Worm (Caenorhabditis elegans) whole organism, mixed stage, embryonic: ENCODE results near the gene rop-1.

ENCODE experiments used
- M03D4.4 ChIP-seq: sonication (generic microtip); optimal IDR thresholded peaks from 2 replicates; lab custom pipeline; 2017; ENCODE audit warnings: mild to moderate bottlenecking, missing genetic modification characterization, missing compliant biosample characterization
- bed-3 ChIP-seq: fragments of 200-800 bp; sonication (Bioruptor generic); optimal IDR thresholded peaks from 3 replicates; lab custom pipeline; 2018; ENCODE audit warnings: mild to moderate bottlenecking, missing genetic modification characterization, moderate library complexity, missing compliant biosample characterization
- blmp-1 ChIP-seq: fragments of 150-350 bp; optimal IDR thresholded peaks from 2 replicates; lab custom pipeline; 2014; ENCODE audit warnings: missing biosample characterization, missing genetic modification characterization
- ceh-39 ChIP-seq: fragments of 150-350 bp; optimal IDR thresholded peaks from 2 replicates; lab custom pipeline; 2014; ENCODE audit warnings: missing biosample characterization, missing genetic modification characterization
- ceh-43 ChIP-seq: fragments of 200-800 bp; sonication (Bioruptor generic); optimal IDR thresholded peaks from 2 replicates; lab custom pipeline; 2018; ENCODE audit warnings: mild to moderate bottlenecking, missing genetic modification characterization, moderate library complexity, missing compliant biosample characterization
- ceh-83 ChIP-seq: fragments of 200-800 bp; sonication (Bioruptor generic); optimal IDR thresholded peaks from 2 replicates; lab custom pipeline; 2018; ENCODE audit warnings: mild to moderate bottlenecking, missing genetic modification characterization, missing compliant biosample characterization
- ces-1 ChIP-seq: fragments of 150-350 bp; optimal IDR thresholded peaks from 2 replicates; lab custom pipeline; 2014; ENCODE audit warnings: missing biosample characterization, missing genetic modification reagents, missing genetic modification characterization
- cnd-1 ChIP-seq: fragments of 200-800 bp; sonication (Bioruptor generic); optimal IDR thresholded peaks from 2 replicates; lab custom pipeline; 2018; ENCODE audit warnings: mild to moderate bottlenecking, missing genetic modification characterization, missing compliant biosample characterization
- drap-1 ChIP-seq: fragments of 200-800 bp; sonication (Bioruptor generic); optimal IDR thresholded peaks from 3 replicates; lab custom pipeline; 2018; ENCODE audit warnings: mild to moderate bottlenecking, missing genetic modification characterization, missing compliant biosample characterization
- elt-1 ChIP-seq: sonication (generic microtip); optimal IDR thresholded peaks from 2 replicates; lab custom pipeline; 2017; ENCODE audit warnings: missing genetic modification characterization, mild to moderate bottlenecking, missing compliant biosample characterization, antibody characterized with exemption, moderate library complexity, borderline replicate concordance; ENCODE audit not compliant: insufficient read depth
- flh-1 ChIP-seq: fragments of 200-800 bp; sonication (Bioruptor generic); optimal IDR thresholded peaks from 2 replicates; lab custom pipeline; 2018; ENCODE audit warnings: mild to moderate bottlenecking, missing genetic modification characterization, moderate library complexity, missing compliant biosample characterization
- ham-2 ChIP-seq: fragments of 200-800 bp; sonication (Bioruptor generic); optimal IDR thresholded peaks from 2 replicates; lab custom pipeline; 2018; ENCODE audit warnings: mild to moderate bottlenecking, missing genetic modification characterization, missing compliant biosample characterization
- hlh-1 ChIP-seq: fragments of 150-350 bp; optimal IDR thresholded peaks from 2 replicates; lab custom pipeline; 2014; ENCODE audit warnings: missing biosample characterization, missing genetic modification reagents, missing genetic modification characterization
- lin-32 ChIP-seq: fragments of 200-800 bp; sonication (Bioruptor generic); optimal IDR thresholded peaks from 2 replicates; lab custom pipeline; 2018; ENCODE audit warnings: mild to moderate bottlenecking, missing genetic modification characterization, missing compliant biosample characterization
- lsy-2 ChIP-seq: fragments of 150-350 bp; optimal IDR thresholded peaks from 2 replicates; lab custom pipeline; 2014; ENCODE audit warnings: missing biosample characterization, missing genetic modification characterization
- mab-5 ChIP-seq: fragments of 150-350 bp; optimal IDR thresholded peaks from 2 replicates; lab custom pipeline; 2014; ENCODE audit warnings: missing biosample characterization, missing genetic modification characterization
- nhr-12 ChIP-seq: fragments of 150-350 bp; optimal IDR thresholded peaks from 2 replicates; lab custom pipeline; 2014; ENCODE audit warnings: missing biosample characterization, missing genetic modification characterization
- nhr-2 ChIP-seq: fragments of 150-350 bp; optimal IDR thresholded peaks from 2 replicates; lab custom pipeline; 2014; ENCODE audit warnings: missing biosample characterization, missing genetic modification characterization
- nhr-237 ChIP-seq: fragments of 150-350 bp; optimal IDR thresholded peaks from 2 replicates; lab custom pipeline; 2014; ENCODE audit warnings: missing biosample characterization, missing genetic modification characterization
- nhr-76 ChIP-seq: sonication (generic microtip); optimal IDR thresholded peaks from 2 replicates; lab custom pipeline; 2017; ENCODE audit warnings: missing biosample characterization, missing genetic modification characterization
- pha-4 ChIP-seq: fragments of 150-350 bp; optimal IDR thresholded peaks from 2 replicates; lab custom pipeline; 2018; ENCODE audit warnings: missing biosample characterization, missing genetic modification reagents, missing genetic modification characterization
- snpc-4 ChIP-seq: fragments of 150-350 bp; optimal IDR thresholded peaks from 2 replicates; lab custom pipeline; 2014; ENCODE audit warnings: missing biosample characterization, missing genetic modification characterization
- sptf-1 ChIP-seq: sonication (generic microtip); optimal IDR thresholded peaks from 2 replicates; lab custom pipeline; 2017; ENCODE audit warnings: mild to moderate bottlenecking, missing genetic modification characterization, moderate library complexity, missing compliant biosample characterization
- tbx-8 ChIP-seq: fragments of 200-800 bp; sonication (Bioruptor generic); optimal IDR thresholded peaks from 2 replicates; lab custom pipeline; 2018; ENCODE audit warnings: mild to moderate bottlenecking, missing genetic modification characterization, moderate library complexity, missing compliant biosample characterization
- unc-120 ChIP-seq: sonication (generic microtip); optimal IDR thresholded peaks from 2 replicates; lab custom pipeline; 2017; ENCODE audit warnings: missing genetic modification characterization, missing compliant biosample characterization; ENCODE audit not compliant: poor library complexity, severe bottlenecking
- unc-39 ChIP-seq: fragments of 150-350 bp; optimal IDR thresholded peaks from 2 replicates; lab custom pipeline; 2014; ENCODE audit warnings: missing biosample characterization, missing genetic modification characterization
- unc-62 ChIP-seq: fragments of 150-350 bp; optimal IDR thresholded peaks from 2 replicates; lab custom pipeline; 2014; ENCODE audit warnings: missing biosample characterization, missing genetic modification reagents, missing genetic modification characterization
- zip-8 ChIP-seq: fragments of 150-350 bp; optimal IDR thresholded peaks from 2 replicates; lab custom pipeline; 2014; ENCODE audit warnings: missing biosample characterization, missing genetic modification characterization
- ztf-11 ChIP-seq: fragments of 150-350 bp; optimal IDR thresholded peaks from 2 replicates; lab custom pipeline; 2014; ENCODE audit warnings: missing biosample characterization, missing genetic modification characterization

rop-1 gene

ce11 chrV:10225610-10226009 lies 29.2 kb downstream of the rop-1 start, which contains the start of gene daf-36:
daf-36 (minus strand) TSS chrV:10225710.
- no peak for TF ChIP-seq sptf-1 (tag; lab: Kevin White, UChicago)
- no peak for TF ChIP-seq zip-8 (tag; lab: Kevin White, UChicago)
- no peak for TF ChIP-seq nhr-2 (tag; lab: Kevin White, UChicago)
- no peak for TF ChIP-seq tbx-8
- no peak for TF ChIP-seq M03D4.4 (tag; lab: Kevin White, UChicago)
- no peak for TF ChIP-seq bed-3 (GFP tag; lab: Kevin White, UChicago)
- TF ChIP-seq hlh-1 (tag; lab: Kevin White, UChicago) = no peak
- no peak for TF ChIP-seq unc-120 (tag; lab: Kevin White, UChicago)
- no peak for TF ChIP-seq ceh-39 (tag; lab: Kevin White, UChicago)
- no peak for TF ChIP-seq flh-1

DNA sequence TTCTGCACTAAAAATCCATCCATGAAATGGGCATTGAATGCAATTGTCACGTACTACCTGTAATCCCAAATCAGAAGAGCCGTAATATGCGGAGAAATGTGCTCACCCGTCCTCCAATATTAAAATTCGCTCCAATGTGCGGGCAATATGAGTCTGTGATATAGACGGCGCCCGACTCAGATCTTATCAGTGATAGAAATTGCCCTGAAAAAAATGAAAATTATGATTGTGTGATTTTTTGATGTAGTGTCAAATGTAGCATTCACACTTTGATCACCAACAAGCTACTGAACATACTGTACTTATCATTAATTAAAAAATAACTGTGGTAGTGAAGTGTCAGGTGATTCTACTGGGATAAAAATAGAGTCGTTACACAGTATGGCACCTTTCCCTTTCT lies 30.2 kb downstream of the rop-1 start:
- TF ChIP-seq blmp-1 (tag; lab: Kevin White, UChicago) (no peak), mab-5 (no peak), flh-1 (no peak), ces-1 (GFP tag; lab: Kevin White, UChicago) (no peak), ceh-43 (no peak), nhr-76 (tag; lab: Kevin White, UChicago) (no peak), hlh-1 (tag; lab: Kevin White, UChicago) (no peak), nhr-237 (no peak), unc-39 (tag; lab: Kevin White, UChicago) (no peak), ztf-11 (no peak), unc-120 (tag; lab: Kevin White, UChicago) (no peak), sptf-1 (tag; lab: Kevin White, UChicago) (no peak), nhr-12 (no peak), ceh-83 (GFP tag; lab: Kevin White, UChicago) (no peak), snpc-4 (tag; lab: Kevin White, UChicago) (no peak), cnd-1 (tag; lab: Kevin White, UChicago) (no peak)

DNA sequence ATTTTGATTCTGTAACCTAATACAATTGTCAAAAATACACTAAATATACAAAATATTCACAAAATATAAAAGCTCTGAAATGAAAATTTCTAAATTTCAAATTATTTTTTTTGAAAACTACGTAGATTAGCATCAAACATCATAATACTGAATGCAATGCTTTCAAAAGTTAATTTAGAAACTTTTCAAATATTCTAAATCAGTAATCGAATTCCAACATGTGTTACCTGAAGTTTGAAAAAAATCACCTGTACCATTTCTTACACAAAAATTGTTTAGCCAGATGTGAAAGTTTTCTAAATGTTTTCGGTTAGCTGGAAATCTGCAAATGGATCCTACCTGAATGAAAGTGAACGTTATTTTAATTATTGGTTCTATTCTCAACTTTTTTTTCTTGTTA lies 32.8 kb downstream of the rop-1 start, which contains the start of gene C12D8.20:
Gene C12D8.20 (plus strand): TSS at position 301 of the 400 bp plus-strand sequence.
- no peak for TF ChIP-seq zip-8 (tag; lab: Kevin White, UChicago)
- no peak for TF ChIP-seq ceh-39 (tag; lab: Kevin White, UChicago)
- no peak for TF ChIP-seq bed-3 (GFP tag; lab: Kevin White, UChicago)
- TF ChIP-seq ceh-83 (GFP tag; lab: Kevin White, UChicago) = no peak
- no peak for TF ChIP-seq drap-1 (GFP tag; lab: Kevin White, UChicago)
- TF ChIP-seq elt-1 (tag; lab: Kevin White, UChicago) = no peak
- TF ChIP-seq, all 35 proteins: peak for 0

DNA sequence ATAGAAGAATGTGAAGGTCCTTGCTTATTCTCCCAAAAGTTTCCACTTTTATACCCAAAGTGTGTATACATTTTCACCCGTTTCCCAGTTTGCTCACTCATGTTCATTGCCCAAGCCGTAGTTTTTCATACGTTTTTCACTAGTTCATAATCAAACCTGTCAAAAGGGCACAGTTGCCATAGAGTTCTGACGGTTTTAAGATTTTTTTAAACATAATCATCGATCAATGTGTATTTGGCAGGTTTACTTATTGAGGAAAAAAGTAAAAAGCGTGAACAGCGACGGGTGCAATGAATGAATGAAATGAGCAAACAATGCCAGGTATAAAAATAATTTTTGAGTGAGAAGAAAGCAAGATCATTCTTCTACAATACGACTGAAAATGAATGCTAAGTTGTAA lies 33.5 kb downstream of the rop-1 start, which contains the start of the genes fipr-5 and fipr-9:
Gene fipr-5 (minus strand): TSS at position 101 of the 400 bp plus-strand sequence.
Gene fipr-9 (plus strand): TSS at position 346 of the 400 bp plus-strand sequence.
- TF ChIP-seq ces-1 (GFP tag; lab: Kevin White, UChicago) = no peak
- no peak for TF ChIP-seq pha-4 (tag; lab: Kevin White, UChicago)
- TF ChIP-seq lsy-2 = no peak
- TF ChIP-seq M03D4.4 (tag; lab: Kevin White, UChicago) = no peak
- TF ChIP-seq unc-62 (GFP tag; lab: Kevin White, UChicago) = no peak
- TF ChIP-seq unc-120 (tag; lab: Kevin White, UChicago) = no peak
- TF ChIP-seq, all 35 proteins: peak for 0

DNA sequence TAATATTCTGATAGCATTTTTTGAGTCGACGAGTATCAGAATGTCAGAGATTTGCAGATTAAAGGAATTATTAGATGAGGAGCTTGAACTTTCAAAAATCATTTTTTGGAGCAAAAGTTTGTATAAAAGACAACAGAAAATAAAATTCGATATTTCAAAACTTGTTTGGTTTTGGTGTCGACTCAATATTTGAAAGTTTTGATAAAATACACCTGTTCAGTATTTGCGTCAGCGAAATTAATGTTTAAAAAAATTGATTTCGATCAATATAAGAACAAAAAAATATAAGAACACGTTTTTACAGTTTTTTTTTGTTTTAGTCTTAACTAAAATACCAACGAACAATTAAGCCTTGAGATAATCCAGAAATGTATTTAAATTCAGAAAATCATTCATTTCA lies 34.2 kb downstream of the rop-1 start, which contains the start of gene C12D8.13:
Gene C12D8.13 (minus strand): TSS at position 101 of the 400 bp plus-strand sequence.
- TF ChIP-seq nhr-12 (no peak), ceh-39 (tag; lab: Kevin White, UChicago) (no peak)

DNA sequence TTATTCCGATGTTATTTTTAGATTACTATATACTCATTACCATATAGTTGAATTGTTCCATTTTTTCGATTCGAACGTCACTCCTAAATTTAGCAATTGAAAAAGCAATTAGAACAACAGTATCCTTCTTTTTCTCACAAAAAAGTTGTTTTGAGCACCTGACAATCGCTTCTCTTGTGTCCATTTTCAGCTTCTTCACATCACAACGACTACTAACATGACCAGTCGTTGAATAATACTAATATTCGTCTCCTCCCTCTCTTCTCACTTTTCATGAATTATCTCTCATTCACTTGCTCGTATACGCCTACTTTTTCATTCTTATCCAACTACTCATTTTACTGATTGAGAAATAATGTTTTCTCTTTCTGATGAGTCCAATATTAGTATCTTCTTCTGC lies 38.1 kb downstream of the rop-1 start, which contains the start of gene ZK856.14:
Gene ZK856.14 (plus strand): TSS at position 301 of the 400 bp plus-strand sequence.
- TF ChIP-seq pha-4 (tag; lab: Kevin White, UChicago) (no peak), cnd-1 (tag; lab: Kevin White, UChicago) (no peak), flh-1 (no peak), sptf-1 (tag; lab: Kevin White, UChicago) (no peak), lin-32 (GFP tag; lab: Kevin White, UChicago) (no peak), unc-39 (tag; lab: Kevin White, UChicago) (no peak), snpc-4 (tag; lab: Kevin White, UChicago) (no peak), unc-62 (GFP tag; lab: Kevin White, UChicago) (no peak), nhr-76 (tag; lab: Kevin White, UChicago) (no peak), bed-3 (GFP tag; lab: Kevin White, UChicago) (no peak), zip-8 (tag; lab: Kevin White, UChicago) (no peak), ham-2 (GFP tag; lab: Kevin White, UChicago) (no peak), lsy-2 (no peak)
